Worm (Caenorhabditis elegans) whole organism, L1 larva: ENCODE data around the gene T05H4.4.

Experiments
- Y116A8C.19 ChIP-seq: sonication (generic microtip); optimal IDR thresholded peaks from 2 replicates; lab custom pipeline; 2016; ENCODE audit warnings: missing compliant biosample characterization, missing genetic modification characterization, borderline replicate concordance
- ama-1 ChIP-seq: fragments of 150-350 bp; optimal IDR thresholded peaks from 2 replicates; lab custom pipeline; 2014
- blmp-1 ChIP-seq: fragments of 150-350 bp; optimal IDR thresholded peaks from 2 replicates; lab custom pipeline; 2014; ENCODE audit warnings: missing biosample characterization, missing genetic modification characterization
- ceh-8 ChIP-seq: fragments of 200-800 bp; sonication (Bioruptor generic); optimal IDR thresholded peaks from 2 replicates; lab custom pipeline; 2018; ENCODE audit warnings: mild to moderate bottlenecking, missing genetic modification characterization, moderate library complexity, missing compliant biosample characterization
- ces-1 ChIP-seq: fragments of 150-350 bp; optimal IDR thresholded peaks from 2 replicates; lab custom pipeline; 2014; ENCODE audit warnings: missing biosample characterization, missing genetic modification reagents, missing genetic modification characterization
- dpl-1 ChIP-seq, 3 experiments: fragments of 150-350 bp in 2 of 3; sonication (generic microtip) in 1 of 3; optimal IDR thresholded peaks; 2 replicates each; lab custom pipeline; 2014 to 2017; ENCODE audit warnings: missing biosample characterization in 3 of 3, missing genetic modification characterization in 3 of 3, missing genetic modification reagents in 3 of 3
- dsc-1 ChIP-seq: sonication (generic microtip); optimal IDR thresholded peaks from 2 replicates; lab custom pipeline; 2016; ENCODE audit warnings: mild to moderate bottlenecking, missing genetic modification characterization, missing compliant biosample characterization
- efl-1 ChIP-seq, 4 experiments: fragments of 150-350 bp; optimal IDR thresholded peaks in 3 of 4; peaks in 1 of 4; 1 replicate in 1 of 4; 2 replicates in 3 of 4; lab custom pipeline; 2014; ENCODE audit warnings: missing biosample characterization in 2 of 4, missing genetic modification characterization in 2 of 4, missing genetic modification reagents in 2 of 4
- egl-27 ChIP-seq, 2 experiments: fragments of 150-350 bp in 1 of 2; sonication (generic microtip); optimal IDR thresholded peaks; 3 replicates each; lab custom pipeline; 2017 to 2018; ENCODE audit warnings: missing biosample characterization in 2 of 2, missing genetic modification characterization in 2 of 2, missing genetic modification reagents in 2 of 2
- elt-3 ChIP-seq, 6 experiments: fragments of 150-350 bp in 1 of 6; sonication (generic microtip); optimal IDR thresholded peaks; 2 replicates each; lab custom pipeline; 2017 to 2018; ENCODE audit warnings: missing biosample characterization in 6 of 6, missing genetic modification characterization in 6 of 6, inconsistent platforms in 1 of 6
- fkh-8 ChIP-seq: sonication (generic microtip); optimal IDR thresholded peaks from 2 replicates; lab custom pipeline; 2016; ENCODE audit warnings: mild to moderate bottlenecking, missing genetic modification characterization, missing compliant biosample characterization
- fos-1 ChIP-seq: fragments of 150-350 bp; optimal IDR thresholded peaks from 2 replicates; lab custom pipeline; 2014; ENCODE audit warnings: missing biosample characterization, missing genetic modification characterization
- irx-1 ChIP-seq: sonication (generic microtip); optimal IDR thresholded peaks from 2 replicates; lab custom pipeline; 2016; ENCODE audit warnings: missing genetic modification characterization, missing compliant biosample characterization
- isw-1 ChIP-seq: fragments of 200-800 bp; sonication (Bioruptor generic); IDR thresholded peaks from 2 replicates; pipeline ENCODE4 v1.3.6; 2022; ENCODE audit warnings: missing genetic modification characterization, missing compliant biosample characterization
- jun-1 ChIP-seq: fragments of 150-350 bp; optimal IDR thresholded peaks from 2 replicates; lab custom pipeline; 2014; ENCODE audit warnings: missing biosample characterization, missing genetic modification reagents, missing genetic modification characterization
- lin-14 ChIP-seq: fragments of 200-800 bp; sonication (Bioruptor generic); optimal IDR thresholded peaks from 2 replicates; lab custom pipeline; 2018; ENCODE audit warnings: mild to moderate bottlenecking, missing genetic modification characterization, moderate library complexity, missing compliant biosample characterization
- lin-35 ChIP-seq, 2 experiments: fragments of 150-350 bp; optimal IDR thresholded peaks; 2 replicates each; lab custom pipeline; 2014; ENCODE audit warnings: missing biosample characterization in 2 of 2, missing genetic modification characterization in 2 of 2, missing genetic modification reagents in 2 of 2
- lir-3 ChIP-seq: sonication (generic microtip); optimal IDR thresholded peaks from 2 replicates; lab custom pipeline; 2016; ENCODE audit warnings: mild to moderate bottlenecking, missing genetic modification characterization, moderate library complexity, missing compliant biosample characterization; ENCODE audit not compliant: poor library complexity
- lsy-2 ChIP-seq, 2 experiments: fragments of 150-350 bp; optimal IDR thresholded peaks; 2 replicates each; lab custom pipeline; 2014; ENCODE audit warnings: missing biosample characterization in 2 of 2, missing genetic modification characterization in 2 of 2
- mdl-1 ChIP-seq, 2 experiments: fragments of 150-350 bp; optimal IDR thresholded peaks; 2 replicates each; lab custom pipeline; 2014 to 2017; ENCODE audit warnings: missing biosample characterization in 2 of 2, missing genetic modification characterization in 2 of 2, inconsistent platforms in 1 of 2
- mep-1 ChIP-seq: fragments of 150-350 bp; optimal IDR thresholded peaks from 2 replicates; lab custom pipeline; 2014; ENCODE audit warnings: missing biosample characterization, missing genetic modification characterization
- nhr-20 ChIP-seq: sonication (generic microtip); optimal IDR thresholded peaks from 2 replicates; lab custom pipeline; 2016; ENCODE audit warnings: mild to moderate bottlenecking, missing genetic modification characterization, missing compliant biosample characterization
- nhr-237 ChIP-seq: fragments of 150-350 bp; optimal IDR thresholded peaks from 2 replicates; lab custom pipeline; 2014; ENCODE audit warnings: missing biosample characterization, missing genetic modification characterization
- nhr-47 ChIP-seq: sonication (generic microtip); optimal IDR thresholded peaks from 2 replicates; lab custom pipeline; 2016; ENCODE audit warnings: mild to moderate bottlenecking, missing genetic modification characterization, moderate library complexity, missing compliant biosample characterization
- nhr-71 ChIP-seq: sonication (generic microtip); optimal IDR thresholded peaks from 2 replicates; lab custom pipeline; 2016; ENCODE audit warnings: mild to moderate bottlenecking, missing genetic modification characterization, moderate library complexity, missing compliant biosample characterization
- nhr-77 ChIP-seq: fragments of 150-350 bp; optimal IDR thresholded peaks from 2 replicates; lab custom pipeline; 2014; ENCODE audit warnings: missing biosample characterization, missing genetic modification characterization
- nhr-85 ChIP-seq: sonication (generic microtip); peaks from one replicate; lab custom pipeline; 2016; ENCODE audit warnings: missing genetic modification characterization, inconsistent platforms, missing compliant biosample characterization
- nhr-90 ChIP-seq: sonication (generic microtip); optimal IDR thresholded peaks from 2 replicates; lab custom pipeline; 2016; ENCODE audit warnings: mild to moderate bottlenecking, missing genetic modification characterization, missing compliant biosample characterization; ENCODE audit not compliant: poor library complexity
- rnt-1 ChIP-seq: sonication (generic microtip); optimal IDR thresholded peaks from 2 replicates; lab custom pipeline; 2016; ENCODE audit warnings: mild to moderate bottlenecking, missing genetic modification characterization, moderate library complexity, missing compliant biosample characterization
- skn-1 ChIP-seq: fragments of 150-350 bp; optimal IDR thresholded peaks from 2 replicates; lab custom pipeline; 2014; ENCODE audit warnings: missing biosample characterization, missing genetic modification characterization
- snu-23 ChIP-seq: sonication (generic microtip); optimal IDR thresholded peaks from 2 replicates; lab custom pipeline; 2016; ENCODE audit warnings: missing genetic modification characterization, missing compliant biosample characterization
- sox-4 ChIP-seq: sonication (generic microtip); optimal IDR thresholded peaks from 2 replicates; lab custom pipeline; 2016; ENCODE audit warnings: missing genetic modification characterization, missing compliant biosample characterization
- sptf-1 ChIP-seq: fragments of 150-350 bp; optimal IDR thresholded peaks from 2 replicates; lab custom pipeline; 2014; ENCODE audit warnings: missing biosample characterization, missing genetic modification characterization
- sup-37 ChIP-seq: fragments of 200-800 bp; sonication (Bioruptor generic); optimal IDR thresholded peaks from 2 replicates; lab custom pipeline; 2018; ENCODE audit warnings: mild to moderate bottlenecking, missing genetic modification characterization, missing compliant biosample characterization
- tbx-2 ChIP-seq: sonication (generic microtip); optimal IDR thresholded peaks from 2 replicates; lab custom pipeline; 2016; ENCODE audit warnings: missing genetic modification characterization, missing compliant biosample characterization
- tlp-1 ChIP-seq: fragments of 150-350 bp; optimal IDR thresholded peaks from 2 replicates; lab custom pipeline; 2014; ENCODE audit warnings: missing biosample characterization, missing genetic modification characterization
- unc-130 ChIP-seq: fragments of 150-350 bp; optimal IDR thresholded peaks from 2 replicates; lab custom pipeline; 2017; ENCODE audit warnings: missing biosample characterization, missing genetic modification characterization, inconsistent platforms
- vab-15 ChIP-seq: sonication (generic microtip); optimal IDR thresholded peaks from 2 replicates; lab custom pipeline; 2017; ENCODE audit warnings: missing genotype, mild to moderate bottlenecking, missing genetic modification characterization, missing compliant biosample characterization
- xbp-1 ChIP-seq: sonication (generic microtip); optimal IDR thresholded peaks from 2 replicates; lab custom pipeline; 2016; ENCODE audit warnings: missing genetic modification characterization, missing compliant biosample characterization

Gene T05H4.4

DNA sequence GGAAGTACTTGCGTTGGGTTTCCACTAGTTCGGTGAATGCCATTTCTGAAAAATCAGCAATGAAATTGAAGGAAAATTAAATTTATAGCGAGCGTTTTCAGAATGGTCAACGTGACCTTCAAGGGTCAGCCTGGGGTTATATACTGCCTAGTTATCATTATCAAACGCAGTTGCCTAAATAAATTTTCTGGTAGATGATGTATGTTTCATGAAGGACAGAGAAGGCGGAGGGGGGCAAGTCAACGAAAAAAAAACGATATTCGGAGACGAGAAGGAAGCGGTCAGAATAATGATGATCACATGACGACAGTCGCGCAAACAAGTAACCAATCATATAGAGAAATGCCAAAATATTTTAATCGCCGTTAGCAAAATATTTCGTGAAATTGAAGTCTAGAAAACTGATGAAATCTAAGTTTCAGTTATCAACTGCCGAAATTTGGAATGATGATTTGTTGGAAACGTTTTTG, 8.8 kb upstream of the T05H4.4 start, which contains the start of gene alh-4:
Gene alh-4 (minus strand): TSS at position 51 of the 470 bp plus-strand sequence.
- no peak for TF ChIP-seq lir-3 (tag; lab: Kevin White, UChicago)
- TF ChIP-seq nhr-71: peak; percentile 42
- TF ChIP-seq ama-1 (lab: Kevin White, UChicago): peak; percentile 35
- peak in 1 of 3 experiments; percentile 0 for TF ChIP-seq dpl-1 (GFP tag; optimal IDR thresholded peaks at IDR 0.05; lab: Kevin White, UChicago)
- peak; percentile 8 for TF ChIP-seq vab-15 (tag; lab: Kevin White, UChicago)
- peak; percentile 52 for TF ChIP-seq unc-130 (tag; lab: Kevin White, UChicago)
- no peak for TF ChIP-seq ceh-8
- peak in 1 of 2 experiments; percentile 37 for TF ChIP-seq lin-35 (GFP tag; optimal IDR thresholded peaks at IDR 0.05; lab: Kevin White, UChicago)
- no peak for TF ChIP-seq irx-1 (tag; lab: Kevin White, UChicago)
- TF ChIP-seq ces-1 (GFP tag; lab: Kevin White, UChicago): no peak
- TF ChIP-seq sox-4: no peak
- peak in 1 of 6 experiments; percentile 77 for TF ChIP-seq elt-3 (tag; optimal IDR thresholded peaks at IDR 0.05; lab: Kevin White, UChicago)
- TF ChIP-seq mdl-1 (tag; optimal IDR thresholded peaks at IDR 0.05; lab: Kevin White, UChicago): peak in 1 of 2 experiments; percentile 40
- TF ChIP-seq blmp-1 (tag; lab: Kevin White, UChicago): peak; percentile 79
- peak; percentile 45 for TF ChIP-seq lin-14
- TF ChIP-seq snu-23: peak; percentile 44
- TF ChIP-seq isw-1 (GFP tag; lab: Robert Waterston, UW): no peak
- no peak for TF ChIP-seq nhr-47 (tag; lab: Kevin White, UChicago)
- peak in 1 of 2 experiments; percentile 28 for TF ChIP-seq lsy-2 (tag; optimal IDR thresholded peaks at IDR 0.05; lab: Kevin White, UChicago)
- peak; percentile 8 for TF ChIP-seq mep-1 (tag; lab: Kevin White, UChicago)
- no peak for TF ChIP-seq sup-37 (GFP tag; lab: Kevin White, UChicago)
- TF ChIP-seq skn-1 (tag; lab: Kevin White, UChicago): no peak
- TF ChIP-seq xbp-1 (tag; lab: Kevin White, UChicago): no peak
- peak; percentile 67 for TF ChIP-seq nhr-20 (tag; lab: Kevin White, UChicago)
- no peak for TF ChIP-seq nhr-77 (tag; lab: Kevin White, UChicago)
- peak; percentile 84 for TF ChIP-seq nhr-85 (tag; lab: Kevin White, UChicago)
- peak; percentile 17 for TF ChIP-seq tbx-2
- TF ChIP-seq tlp-1 (tag; lab: Kevin White, UChicago): no peak
- peak; percentile 58 for TF ChIP-seq nhr-90 (tag; lab: Kevin White, UChicago)

DNA sequence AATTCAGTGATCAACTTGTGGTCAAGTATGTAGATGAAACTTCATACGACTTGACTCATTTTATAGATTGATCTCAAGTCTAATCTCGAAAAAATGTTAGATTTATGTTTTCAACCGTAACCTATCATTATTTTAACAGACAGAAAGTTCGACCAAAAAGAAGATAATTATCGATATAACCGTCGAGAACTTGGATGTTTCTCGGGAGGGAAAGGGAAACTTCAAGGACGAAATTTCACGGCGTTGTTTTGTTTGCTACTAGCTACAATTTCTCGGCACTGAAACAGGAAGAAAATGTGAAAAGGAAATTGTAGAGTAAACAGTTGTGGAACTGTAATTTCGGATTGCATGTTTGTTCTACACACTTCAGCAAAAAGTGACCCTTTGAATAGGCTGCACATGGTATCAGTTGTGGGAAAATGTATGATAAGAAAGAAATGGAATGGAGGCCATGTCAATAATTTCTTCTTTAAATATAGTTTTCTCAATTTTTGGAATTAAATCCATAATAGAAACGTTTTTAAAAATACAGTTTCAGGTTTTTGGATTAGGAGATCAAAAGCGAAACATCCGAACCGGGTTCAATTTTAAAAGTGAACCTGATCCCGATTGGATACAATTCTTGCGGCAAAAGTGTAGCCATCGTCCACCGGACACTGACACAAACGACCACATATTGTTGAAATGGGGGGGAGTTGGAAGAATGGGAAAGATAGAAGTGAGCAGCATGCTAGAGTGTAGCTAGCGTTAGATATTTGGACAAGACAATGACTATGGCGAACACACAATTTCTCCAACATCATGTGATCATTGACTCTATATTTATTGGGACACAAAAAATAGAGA, 8.0 kb upstream of the T05H4.4 start:
- TF ChIP-seq Y116A8C.19 (tag; lab: Kevin White, UChicago): no peak
- TF ChIP-seq elt-3 (tag; optimal IDR thresholded peaks at IDR 0.05; lab: Kevin White, UChicago): peak in 2 of 6 experiments; percentile 3 to 24
- peak; percentile 92 for TF ChIP-seq blmp-1 (tag; lab: Kevin White, UChicago)
- no peak for TF ChIP-seq fkh-8
- no peak for TF ChIP-seq sptf-1 (tag; lab: Kevin White, UChicago)
- no peak for TF ChIP-seq vab-15 (tag; lab: Kevin White, UChicago)
- no peak for TF ChIP-seq nhr-237 (tag; lab: Kevin White, UChicago)
- peak; percentile 3 for TF ChIP-seq snu-23
- no peak for TF ChIP-seq egl-27 (tag; optimal IDR thresholded peaks at IDR 0.05; lab: Kevin White, UChicago)
- TF ChIP-seq efl-1 (optimal IDR thresholded peaks at IDR 0.05; lab: Kevin White, UChicago): no peak
- TF ChIP-seq efl-1 (GFP tag; optimal IDR thresholded peaks at IDR 0.05 in 1 of 2; lab: Kevin White, UChicago): peak in 1 of 2 experiments; percentile 16
- TF ChIP-seq lin-14: peak; percentile 22
- TF ChIP-seq fos-1 (tag; lab: Kevin White, UChicago): no peak
- TF ChIP-seq rnt-1 (tag; lab: Kevin White, UChicago): peak; percentile 15
- no peak for TF ChIP-seq nhr-77 (tag; lab: Kevin White, UChicago)
- TF ChIP-seq dsc-1 (tag; lab: Kevin White, UChicago): no peak
- peak; percentile 27 for TF ChIP-seq nhr-71
- no peak for TF ChIP-seq lir-3 (tag; lab: Kevin White, UChicago)
- TF ChIP-seq nhr-20 (tag; lab: Kevin White, UChicago): peak; percentile 41
- TF ChIP-seq jun-1 (tag; lab: Kevin White, UChicago): no peak
- peak; percentile 33 for TF ChIP-seq nhr-90 (tag; lab: Kevin White, UChicago)
- peak in 1 of 2 experiments; percentile 10 for TF ChIP-seq lsy-2 (tag; optimal IDR thresholded peaks at IDR 0.05; lab: Kevin White, UChicago)
- TF ChIP-seq lin-35 (GFP tag; optimal IDR thresholded peaks at IDR 0.05; lab: Kevin White, UChicago): peak in 1 of 2 experiments; percentile 16
- no peak for TF ChIP-seq dpl-1 (GFP tag; optimal IDR thresholded peaks at IDR 0.05; lab: Kevin White, UChicago)
- TF ChIP-seq, all 84 proteins: peak for 11
